Worm (Caenorhabditis elegans): ENCODE measurements around the gene C44B11.4.

- peak; percentile 3 for TF ChIP-seq nhr-28 (tag; optimal IDR thresholded peaks at IDR 0.05)
- TF ChIP-seq nhr-11 (tag; optimal IDR thresholded peaks at IDR 0.05) = no peak
- TF ChIP-seq ceh-32 (tag; optimal IDR thresholded peaks at IDR 0.05; ENCODE audit: poor library complexity) = no peak
- no peak for TF ChIP-seq snpc-4 (tag; optimal IDR thresholded peaks at IDR 0.05)
- TF ChIP-seq zag-1 (tag; optimal IDR thresholded peaks at IDR 0.05) = no peak
- no peak for TF ChIP-seq skn-1 (tag; optimal IDR thresholded peaks at IDR 0.05)
- TF ChIP-seq fkh-10 (GFP tag; optimal IDR thresholded peaks at IDR 0.05) = no peak
Measured at ce11 chrIII:3124209-3124786, 19.3 kb downstream of the C44B11.4 start.

Data from whole organism, L4 larva.